Worm (Caenorhabditis elegans) whole organism, mixed stage, embryonic: Measurements from ENCODE around the gene C31B8.7.

Experiments
- M03D4.4 ChIP-seq: sonication (generic microtip); optimal IDR thresholded peaks from 2 replicates; lab custom pipeline; 2017; ENCODE audit warnings: mild to moderate bottlenecking, missing genetic modification characterization, missing compliant biosample characterization
- ceh-39 ChIP-seq: fragments of 150-350 bp; optimal IDR thresholded peaks from 2 replicates; lab custom pipeline; 2014; ENCODE audit warnings: missing biosample characterization, missing genetic modification characterization
- elt-3 ChIP-seq: fragments of 150-350 bp; optimal IDR thresholded peaks from 2 replicates; lab custom pipeline; 2014; ENCODE audit warnings: missing biosample characterization, missing genetic modification characterization
- lin-13 ChIP-seq: fragments of 150-350 bp; optimal IDR thresholded peaks from 2 replicates; lab custom pipeline; 2014; ENCODE audit warnings: missing biosample characterization, missing genetic modification characterization
- mab-5 ChIP-seq: fragments of 150-350 bp; optimal IDR thresholded peaks from 2 replicates; lab custom pipeline; 2014; ENCODE audit warnings: missing biosample characterization, missing genetic modification characterization
- mep-1 ChIP-seq: fragments of 150-350 bp; optimal IDR thresholded peaks from 2 replicates; lab custom pipeline; 2017; ENCODE audit warnings: missing biosample characterization, missing genetic modification reagents, missing genetic modification characterization, inconsistent platforms
- nhr-12 ChIP-seq: fragments of 150-350 bp; optimal IDR thresholded peaks from 2 replicates; lab custom pipeline; 2014; ENCODE audit warnings: missing biosample characterization, missing genetic modification characterization
- nhr-28 ChIP-seq: fragments of 150-350 bp; optimal IDR thresholded peaks from 2 replicates; lab custom pipeline; 2014; ENCODE audit warnings: missing biosample characterization, missing genetic modification characterization
- nhr-76 ChIP-seq: sonication (generic microtip); optimal IDR thresholded peaks from 2 replicates; lab custom pipeline; 2017; ENCODE audit warnings: missing biosample characterization, missing genetic modification characterization
- sem-2 ChIP-seq: fragments of 200-800 bp; sonication (Bioruptor generic); optimal IDR thresholded peaks from 2 replicates; lab custom pipeline; 2018; ENCODE audit warnings: mild to moderate bottlenecking, missing genetic modification characterization, missing compliant biosample characterization
- snpc-4 ChIP-seq: fragments of 150-350 bp; optimal IDR thresholded peaks from 2 replicates; lab custom pipeline; 2014; ENCODE audit warnings: missing biosample characterization, missing genetic modification characterization
- unc-62 ChIP-seq: fragments of 150-350 bp; optimal IDR thresholded peaks from 2 replicates; lab custom pipeline; 2014; ENCODE audit warnings: missing biosample characterization, missing genetic modification reagents, missing genetic modification characterization

ce11 chrV:2912901-2913300 lies 9.8 kb upstream of the C31B8.7 start, which contains the start of gene C31B8.9:
- TF ChIP-seq elt-3 (tag; lab: Kevin White, UChicago), result no peak
- TF ChIP-seq snpc-4 (tag; lab: Kevin White, UChicago), result no peak
- no peak for TF ChIP-seq nhr-28
- TF ChIP-seq nhr-12, result no peak
- TF ChIP-seq ceh-39 (tag; lab: Kevin White, UChicago), result no peak
- TF ChIP-seq lin-13 (tag; lab: Kevin White, UChicago), result no peak
- no peak for TF ChIP-seq nhr-76
- no peak for TF ChIP-seq mep-1 (tag; lab: Kevin White, UChicago)
- TF ChIP-seq M03D4.4, result no peak
- TF ChIP-seq sem-2 (GFP tag; lab: Kevin White, UChicago), result no peak
- no peak for TF ChIP-seq unc-62
- no peak for TF ChIP-seq mab-5
